Fruit fly (Drosophila melanogaster): ENCODE data around the gene RhoU.
A peak's percentile ranks its signal among the peaks of the same experiment; 100 is the strongest.

The RhoU gene

dm6 chrX:10088023-10088913 lies 1.9 kb downstream of the RhoU start (continued):
- peak; percentile 85 for TF ChIP-seq rgr (GFP tag; optimal IDR thresholded peaks at IDR 0.05)

dm6 chrX:10089188-10089587 lies 2.9 kb downstream of the RhoU start:
- TF ChIP-seq rgr (GFP tag; optimal IDR thresholded peaks at IDR 0.05) (no peak), Rel (GFP tag; optimal IDR thresholded peaks at IDR 0.05) (no peak), Rel (tag; optimal IDR thresholded peaks at IDR 0.05) (peak; percentile 19), foxo (GFP tag; optimal IDR thresholded peaks at IDR 0.05) (no peak)

dm6 chrX:10092796-10093195 lies 6.5 kb downstream of the RhoU start:
- TF ChIP-seq Vsx2 (GFP tag; optimal IDR thresholded peaks at IDR 0.05; ENCODE audit: partially characterized antibody), result no peak
- no peak for TF ChIP-seq usp (GFP tag; optimal IDR thresholded peaks at IDR 0.05)
- no peak for TF ChIP-seq HLH106 (tag; optimal IDR thresholded peaks at IDR 0.05)
- no peak for TF ChIP-seq CG32264 (GFP tag; optimal IDR thresholded peaks at IDR 0.05)
- TF ChIP-seq fru (GFP tag; optimal IDR thresholded peaks at IDR 0.05), result no peak
- TF ChIP-seq CG9705 (GFP tag; optimal IDR thresholded peaks at IDR 0.05), result no peak
- no peak for TF ChIP-seq Mio (GFP tag; optimal IDR thresholded peaks at IDR 0.05)
- TF ChIP-seq Hr83 (GFP tag; optimal IDR thresholded peaks at IDR 0.05; ENCODE audit: poor library complexity, severe bottlenecking), result no peak
- TF ChIP-seq pan (optimal IDR thresholded peaks at IDR 0.05), result no peak
- TF ChIP-seq Dif (GFP tag; optimal IDR thresholded peaks at IDR 0.05; ENCODE audit: partially characterized antibody), result no peak
- no peak for TF ChIP-seq tai (GFP tag; optimal IDR thresholded peaks at IDR 0.05)
- TF ChIP-seq dsf (GFP tag; optimal IDR thresholded peaks at IDR 0.05; ENCODE audit: borderline replicate concordance), result no peak

dm6 chrX:10103569-10104083 lies 17.3 kb downstream of the RhoU start:
- no peak for TF ChIP-seq OdsH (GFP tag; optimal IDR thresholded peaks at IDR 0.05)
- no peak for TF ChIP-seq usp (GFP tag; optimal IDR thresholded peaks at IDR 0.05)
- peak; percentile 3 for TF ChIP-seq woc (GFP tag; optimal IDR thresholded peaks at IDR 0.05)
- peak; percentile 52 for TF ChIP-seq HLH106 (tag; optimal IDR thresholded peaks at IDR 0.05)
- TF ChIP-seq N (GFP tag; optimal IDR thresholded peaks at IDR 0.05), result no peak
- no peak for TF ChIP-seq Jra (GFP tag; optimal IDR thresholded peaks at IDR 0.05)
- no peak for TF ChIP-seq Myc (optimal IDR thresholded peaks at IDR 0.05)
- TF ChIP-seq rgr (GFP tag; optimal IDR thresholded peaks at IDR 0.05), result peak; percentile 17
- TF ChIP-seq tai (GFP tag; optimal IDR thresholded peaks at IDR 0.05), result no peak
- TF ChIP-seq Abd-B (GFP tag; optimal IDR thresholded peaks at IDR 0.05), result no peak
- peak; percentile 49 for TF ChIP-seq psq (GFP tag; optimal IDR thresholded peaks at IDR 0.05)
- TF ChIP-seq sv (GFP tag; optimal IDR thresholded peaks at IDR 0.05), result no peak
- no peak for TF ChIP-seq Hr83 (GFP tag; optimal IDR thresholded peaks at IDR 0.05; ENCODE audit: poor library complexity, severe bottlenecking)
- TF ChIP-seq Dif (GFP tag; optimal IDR thresholded peaks at IDR 0.05; ENCODE audit: partially characterized antibody), result no peak
- TF ChIP-seq pan (optimal IDR thresholded peaks at IDR 0.05), result no peak
- TF ChIP-seq br (GFP tag; optimal IDR thresholded peaks at IDR 0.05), result peak; percentile 3
- TF ChIP-seq h (GFP tag; optimal IDR thresholded peaks at IDR 0.05), result peak; percentile 11
- no peak for TF ChIP-seq jim (GFP tag; optimal IDR thresholded peaks at IDR 0.05)
- peak; percentile 36 for TF ChIP-seq ey (GFP tag; optimal IDR thresholded peaks at IDR 0.05)
- no peak for TF ChIP-seq brk (GFP tag; optimal IDR thresholded peaks at IDR 0.05)
- no peak for TF ChIP-seq Hr78 (GFP tag; optimal IDR thresholded peaks at IDR 0.05)
- TF ChIP-seq foxo (GFP tag; optimal IDR thresholded peaks at IDR 0.05), result peak in 1 of 2 experiments; percentile 23

- TF ChIP-seq Vsx2 (GFP tag; optimal IDR thresholded peaks at IDR 0.05; ENCODE audit: partially characterized antibody) (no peak), dmrt93B (GFP tag; optimal IDR thresholded peaks at IDR 0.05) (peak; percentile 30), HLH106 (tag; optimal IDR thresholded peaks at IDR 0.05) (peak; percentile 77), OdsH (GFP tag; optimal IDR thresholded peaks at IDR 0.05) (peak; percentile 32), Sp1 (GFP tag; optimal IDR thresholded peaks at IDR 0.05) (peak; percentile 42), br (GFP tag; optimal IDR thresholded peaks at IDR 0.05) (peak; percentile 20), woc (GFP tag; optimal IDR thresholded peaks at IDR 0.05) (peak; percentile 29), Hnf4 (GFP tag; optimal IDR thresholded peaks at IDR 0.05) (peak; percentile 19), ey (GFP tag; optimal IDR thresholded peaks at IDR 0.05) (peak; percentile 47), Dfd (GFP tag; optimal IDR thresholded peaks at IDR 0.05) (no peak), fru (GFP tag; optimal IDR thresholded peaks at IDR 0.05) (peak; percentile 50), rgr (GFP tag; optimal IDR thresholded peaks at IDR 0.05) (peak; percentile 38), dl (GFP tag; optimal IDR thresholded peaks at IDR 0.05; ENCODE audit: insufficient read depth in 1 of 2, partially characterized antibody in 2 of 2) (no peak), foxo (GFP tag; optimal IDR thresholded peaks at IDR 0.05) (peak in 1 of 2 experiments; percentile 57), CG9705 (GFP tag; optimal IDR thresholded peaks at IDR 0.05) (no peak), CG32264 (GFP tag; optimal IDR thresholded peaks at IDR 0.05) (peak; percentile 9), h (GFP tag; optimal IDR thresholded peaks at IDR 0.05) (peak; percentile 60)
These were observed 18.1 kb downstream of the RhoU start for dm6 chrX:10104477-10104876.

Data from whole organism, wandering third instar larva.